Fruit fly (Drosophila melanogaster) whole organism, embryonic: ENCODE results near the gene CG46317.

Source experiments
- B-H1 ChIP-seq: fragments of 200-800 bp; sonication (Bioruptor generic); IDR thresholded peaks from 3 replicates; pipeline ENCODE4 v1.3.6; 2022; ENCODE audit warnings: missing biosample characterization, missing genetic modification characterization
- CG1024 ChIP-seq: fragments of 200-800 bp; sonication (Bioruptor generic); IDR thresholded peaks from 2 replicates; pipeline ENCODE4 v1.3.6; 2022; ENCODE audit warnings: missing biosample characterization, missing genetic modification characterization
- CG13894 ChIP-seq: fragments of 200-800 bp; sonication (Bioruptor generic); optimal IDR thresholded peaks from 3 replicates; lab custom pipeline; 2018; ENCODE audit warnings: missing biosample characterization, mild to moderate bottlenecking, missing genetic modification characterization, moderate library complexity
- CG14014 ChIP-seq: fragments of 200-800 bp; sonication (Bioruptor generic); IDR thresholded peaks from 2 replicates; pipeline ENCODE4 v1.3.6; 2022; ENCODE audit warnings: missing biosample characterization, missing genetic modification characterization
- CG14965 ChIP-seq: fragments of 200-800 bp; sonication (Bioruptor generic); optimal IDR thresholded peaks from 2 replicates; lab custom pipeline; 2016; ENCODE audit warnings: missing biosample characterization, missing genetic modification characterization, borderline replicate concordance
- CG15601 ChIP-seq: fragments of 200-800 bp; sonication (Bioruptor generic); optimal IDR thresholded peaks from 3 replicates; lab custom pipeline; 2019; ENCODE audit warnings: missing biosample characterization, mild to moderate bottlenecking, missing genetic modification characterization, moderate library complexity
- CG1647 ChIP-seq: fragments of 200-800 bp; sonication (Bioruptor generic); optimal IDR thresholded peaks from 3 replicates; lab custom pipeline; 2016; ENCODE audit warnings: missing biosample characterization, missing genetic modification characterization
- CG16779 ChIP-seq: fragments of 200-800 bp; sonication (Bioruptor generic); IDR thresholded peaks from 2 replicates; pipeline ENCODE4 v1.3.6; 2022; ENCODE audit warnings: missing biosample characterization, missing genetic modification characterization
- CG17612 ChIP-seq: fragments of 200-800 bp; sonication (Bioruptor generic); IDR thresholded peaks from 2 replicates; pipeline ENCODE4 v1.3.6; 2022; ENCODE audit warnings: missing biosample characterization, missing genetic modification characterization
- CG1792 ChIP-seq: fragments of 200-800 bp; sonication (Bioruptor generic); optimal IDR thresholded peaks from 2 replicates; lab custom pipeline; 2016; ENCODE audit warnings: missing biosample characterization, missing genetic modification characterization
- CG18619 ChIP-seq: fragments of 200-800 bp; sonication (Bioruptor generic); optimal IDR thresholded peaks from 3 replicates; lab custom pipeline; 2017; ENCODE audit warnings: missing biosample characterization, mild to moderate bottlenecking, missing genetic modification characterization
- CG2199 ChIP-seq: fragments of 200-800 bp; sonication (Bioruptor generic); IDR thresholded peaks from 3 replicates; pipeline ENCODE4 v1.3.6; 2022; ENCODE audit warnings: missing biosample characterization, missing genetic modification characterization
- CG31224 ChIP-seq: fragments of 200-800 bp; sonication (Bioruptor generic); IDR thresholded peaks from 2 replicates; pipeline ENCODE4 v1.3.6; 2022; ENCODE audit warnings: missing biosample characterization, missing genetic modification characterization
- CG33557 ChIP-seq: fragments of 200-800 bp; sonication (Bioruptor generic); optimal IDR thresholded peaks from 2 replicates; lab custom pipeline; 2019; ENCODE audit warnings: missing biosample characterization, mild to moderate bottlenecking, missing genetic modification characterization, moderate library complexity
- CG34422 ChIP-seq: fragments of 200-800 bp; sonication (Bioruptor generic); IDR thresholded peaks from 3 replicates; pipeline ENCODE4 v1.3.6; 2022; ENCODE audit warnings: missing biosample characterization, missing genetic modification characterization
- CG4820 ChIP-seq: fragments of 200-800 bp; sonication (Bioruptor generic); optimal IDR thresholded peaks from 3 replicates; lab custom pipeline; 2016; ENCODE audit warnings: missing biosample characterization, missing genetic modification characterization
- CG6813 ChIP-seq: fragments of 200-800 bp; sonication (Bioruptor generic); optimal IDR thresholded peaks from 2 replicates; lab custom pipeline; 2017; ENCODE audit warnings: missing biosample characterization, missing genetic modification characterization, mild to moderate bottlenecking, moderate library complexity, missing genetic modification reagents
- CG8281 ChIP-seq: fragments of 200-800 bp; sonication (Bioruptor generic); optimal IDR thresholded peaks from 2 replicates; lab custom pipeline; 2018; ENCODE audit warnings: missing biosample characterization, mild to moderate bottlenecking, missing genetic modification characterization, moderate library complexity
- CG8359 ChIP-seq: fragments of 200-800 bp; sonication (Bioruptor generic); optimal IDR thresholded peaks from 2 replicates; lab custom pipeline; 2017; ENCODE audit warnings: missing biosample characterization, mild to moderate bottlenecking, missing genetic modification characterization, borderline replicate concordance
- CG8388 ChIP-seq: fragments of 200-800 bp; sonication (Bioruptor generic); optimal IDR thresholded peaks from 2 replicates; lab custom pipeline; 2019; ENCODE audit warnings: missing biosample characterization, mild to moderate bottlenecking, missing genetic modification characterization, moderate library complexity
- CG9437 ChIP-seq: fragments of 200-800 bp; sonication (Bioruptor generic); optimal IDR thresholded peaks from 2 replicates; lab custom pipeline; 2018; ENCODE audit warnings: missing biosample characterization, mild to moderate bottlenecking, missing genetic modification characterization
- CG9797 ChIP-seq: fragments of 200-800 bp; sonication (Bioruptor generic); optimal IDR thresholded peaks from 3 replicates; lab custom pipeline; 2018; ENCODE audit warnings: missing biosample characterization, mild to moderate bottlenecking, missing genetic modification characterization
- CkIIα-i1 ChIP-seq: fragments of 200-800 bp; sonication (Bioruptor generic); IDR thresholded peaks from 2 replicates; pipeline ENCODE4 v1.3.6; 2022; ENCODE audit warnings: missing biosample characterization, missing genetic modification characterization
- Doc2 ChIP-seq: fragments of 200-800 bp; sonication (Bioruptor generic); IDR thresholded peaks from 2 replicates; pipeline ENCODE4 v1.3.6; 2022; ENCODE audit warnings: missing biosample characterization, missing genetic modification characterization
- E2f2 ChIP-seq: fragments of 200-800 bp; sonication (Bioruptor generic); IDR thresholded peaks from 2 replicates; pipeline ENCODE4 v1.3.6; 2022; ENCODE audit warnings: missing biosample characterization, missing genetic modification characterization
- Eip74EF ChIP-seq, 2 experiments: fragments of 200-800 bp in 1 of 2; fragments of >200 bp in 1 of 2; sonication (Bioruptor generic) in 1 of 2; optimal IDR thresholded peaks; 2 replicates each; lab custom pipeline; 2017 to 2019; ENCODE audit warnings: missing biosample characterization in 2 of 2, missing genetic modification characterization in 2 of 2, mild to moderate bottlenecking in 1 of 2, moderate library complexity in 1 of 2
- Elba2 ChIP-seq: fragments of 200-800 bp; sonication (Bioruptor generic); optimal IDR thresholded peaks from 3 replicates; lab custom pipeline; 2016; ENCODE audit warnings: missing biosample characterization, missing genetic modification characterization
- GATAe ChIP-seq: fragments of 200-800 bp; sonication (Bioruptor generic); conservative IDR thresholded peaks from 2 replicates; pipeline ENCODE4 v1.3.6; 2022; ENCODE audit warnings: missing biosample characterization, missing genetic modification characterization
- Meics ChIP-seq: fragments of 200-800 bp; sonication (Bioruptor generic); optimal IDR thresholded peaks from 2 replicates; lab custom pipeline; 2017; ENCODE audit warnings: missing biosample characterization, mild to moderate bottlenecking, missing genetic modification characterization
- Myb ChIP-seq: fragments of 200-800 bp; sonication (Bioruptor generic); optimal IDR thresholded peaks from 2 replicates; lab custom pipeline; 2016; ENCODE audit warnings: missing biosample characterization, missing genetic modification characterization
- Optix ChIP-seq: fragments of 200-800 bp; sonication (Bioruptor generic); IDR thresholded peaks from 3 replicates; pipeline ENCODE4 v1.3.6; 2022; ENCODE audit warnings: missing biosample characterization, missing genetic modification characterization
- Sox100B ChIP-seq: fragments of 200-800 bp; sonication (Bioruptor generic); optimal IDR thresholded peaks from 3 replicates; lab custom pipeline; 2018; ENCODE audit warnings: missing biosample characterization, mild to moderate bottlenecking, missing genetic modification characterization
- Usf ChIP-seq: fragments of 200-800 bp; sonication (Bioruptor generic); optimal IDR thresholded peaks from 2 replicates; lab custom pipeline; 2017; ENCODE audit warnings: missing genotype, missing biosample characterization, missing genetic modification characterization
- al ChIP-seq: fragments of 200-800 bp; sonication (Bioruptor generic); IDR thresholded peaks from 2 replicates; pipeline ENCODE4 v1.3.6; 2022; ENCODE audit warnings: missing biosample characterization, missing genetic modification characterization
- amos ChIP-seq: fragments of 200-800 bp; sonication (Bioruptor generic); IDR thresholded peaks from 2 replicates; pipeline ENCODE4 v1.3.6; 2022; ENCODE audit warnings: missing biosample characterization, missing genetic modification characterization; ENCODE audit not compliant: partially characterized antibody
- chm ChIP-seq: fragments of 200-800 bp; sonication (Bioruptor generic); IDR thresholded peaks from 2 replicates; pipeline ENCODE4 v1.3.6; 2022; ENCODE audit warnings: missing biosample characterization, missing genetic modification characterization
- croc ChIP-seq: fragments of 200-800 bp; sonication (Bioruptor generic); conservative IDR thresholded peaks from 3 replicates; pipeline ENCODE4 v1.3.6; 2022; ENCODE audit warnings: missing biosample characterization, missing genetic modification characterization
- danr ChIP-seq: fragments of 200-800 bp; sonication (Bioruptor generic); IDR thresholded peaks from 2 replicates; pipeline ENCODE4 v1.3.6; 2022; ENCODE audit warnings: missing biosample characterization, missing genetic modification characterization
- emc ChIP-seq: fragments of 200-800 bp; sonication (Bioruptor generic); optimal IDR thresholded peaks from 2 replicates; lab custom pipeline; 2016; ENCODE audit warnings: missing biosample characterization, missing genetic modification characterization
- jing ChIP-seq: fragments of 200-800 bp; sonication (Bioruptor generic); optimal IDR thresholded peaks from 2 replicates; lab custom pipeline; 2018; ENCODE audit warnings: missing biosample characterization, mild to moderate bottlenecking, missing genetic modification characterization
- lab ChIP-seq: fragments of 200-800 bp; sonication (Bioruptor generic); optimal IDR thresholded peaks from 3 replicates; lab custom pipeline; 2017; ENCODE audit warnings: missing biosample characterization, missing genetic modification characterization, mild to moderate bottlenecking, moderate library complexity, missing genetic modification reagents
- pros ChIP-seq: fragments of 200-800 bp; sonication (Bioruptor generic); optimal IDR thresholded peaks from 3 replicates; lab custom pipeline; 2019; ENCODE audit warnings: missing biosample characterization, mild to moderate bottlenecking, missing genetic modification characterization, moderate library complexity
- run ChIP-seq: fragments of 200-800 bp; sonication (Bioruptor generic); optimal IDR thresholded peaks from 3 replicates; lab custom pipeline; 2018; ENCODE audit warnings: missing biosample characterization, mild to moderate bottlenecking, missing genetic modification characterization
- sens ChIP-seq: fragments of 200-800 bp; sonication (Bioruptor generic); peaks from one replicate; lab custom pipeline; 2016; ENCODE audit warnings: missing biosample characterization, missing genetic modification characterization
- sens-2 ChIP-seq: fragments of 200-800 bp; sonication (Bioruptor generic); IDR thresholded peaks from 2 replicates; pipeline ENCODE4 v1.3.6; 2022; ENCODE audit warnings: missing biosample characterization, missing genetic modification characterization
- seq ChIP-seq: fragments of 200-800 bp; sonication (Bioruptor generic); IDR thresholded peaks from 2 replicates; pipeline ENCODE4 v1.3.6; 2022; ENCODE audit warnings: missing biosample characterization, missing genetic modification characterization
- sob ChIP-seq: fragments of 200-800 bp; sonication (Bioruptor generic); IDR thresholded peaks from 2 replicates; pipeline ENCODE4 v1.3.6; 2022; ENCODE audit warnings: missing biosample characterization, missing genetic modification characterization
- trh ChIP-seq: fragments of 200-800 bp; sonication (Bioruptor generic); optimal IDR thresholded peaks from 2 replicates; lab custom pipeline; 2016; ENCODE audit warnings: missing biosample characterization, missing genetic modification characterization
- usp ChIP-seq: fragments of >200 bp; optimal IDR thresholded peaks from 2 replicates; lab custom pipeline; 2017; ENCODE audit warnings: missing biosample characterization, missing genetic modification characterization
- wdn ChIP-seq: fragments of 200-800 bp; sonication (Bioruptor generic); IDR thresholded peaks from 2 replicates; pipeline ENCODE4 v1.3.6; 2022; ENCODE audit warnings: missing biosample characterization, missing genetic modification characterization
- wor ChIP-seq: fragments of 200-800 bp; sonication (Bioruptor generic); IDR thresholded peaks from 2 replicates; pipeline ENCODE4 v1.3.6; 2022; ENCODE audit warnings: missing biosample characterization, missing genetic modification characterization

The CG46317 gene

dm6 chrX:14213509-14214154 lies 47.4 kb upstream of the CG46317 start (continued):
- peak; percentile 25 for TF ChIP-seq Myb (GFP tag; lab: Kevin White, UChicago)
- TF ChIP-seq emc (GFP tag; lab: Kevin White, UChicago) = no peak
- no peak for TF ChIP-seq CG2199 (GFP tag; lab: Robert Waterston, UW)
- TF ChIP-seq CG8359 (GFP tag; lab: Kevin White, UChicago) = no peak
- TF ChIP-seq CG33557 (GFP tag; lab: Kevin White, UChicago) = no peak
- no peak for TF ChIP-seq pros (GFP tag; lab: Kevin White, UChicago)
- TF ChIP-seq sob = no peak
- TF ChIP-seq CG8281 (tag; lab: Kevin White, UChicago) = no peak
- no peak for TF ChIP-seq run
- no peak for TF ChIP-seq CG31224
- peak; percentile 28 for TF ChIP-seq CG8388 (GFP tag; lab: Kevin White, UChicago)
- TF ChIP-seq jing (GFP tag; lab: Kevin White, UChicago) = no peak
- no peak for TF ChIP-seq al (GFP tag; lab: Robert Waterston, UW)
- TF ChIP-seq CG14965 (GFP tag; lab: Kevin White, UChicago) = no peak
- no peak for TF ChIP-seq wdn (GFP tag; lab: Robert Waterston, UW)
- TF ChIP-seq CG15601 (tag; lab: Kevin White, UChicago) = peak; percentile 45
- no peak for TF ChIP-seq trh (GFP tag; lab: Kevin White, UChicago)
- no peak for TF ChIP-seq amos
- no peak for TF ChIP-seq CG1792 (GFP tag; lab: Kevin White, UChicago)
- no peak for TF ChIP-seq CG17612
- TF ChIP-seq GATAe (GFP tag; lab: Robert Waterston, UW) = no peak
- peak; percentile 35 for TF ChIP-seq CG9437
- no peak for TF ChIP-seq sens-2 (GFP tag; lab: Robert Waterston, UW)
- no peak for TF ChIP-seq usp (GFP tag; lab: Kevin White, UChicago)
- TF ChIP-seq Eip74EF (GFP tag; optimal IDR thresholded peaks at IDR 0.05; lab: Kevin White, UChicago) = peak in 1 of 2 experiments; percentile 27
- no peak for TF ChIP-seq CG6813 (GFP tag; lab: Kevin White, UChicago)
- TF ChIP-seq danr (GFP tag; lab: Robert Waterston, UW) = no peak
- no peak for TF ChIP-seq CG1024 (GFP tag; lab: Robert Waterston, UW)
- no peak for TF ChIP-seq Elba2
- no peak for TF ChIP-seq chm (GFP tag; lab: Robert Waterston, UW)
- TF ChIP-seq CG18619 (GFP tag; lab: Kevin White, UChicago) = peak; percentile 23
- no peak for TF ChIP-seq CkIIα-i1 (GFP tag; lab: Robert Waterston, UW)
- peak; percentile 49 for TF ChIP-seq CG13894 (tag; lab: Kevin White, UChicago)
- TF ChIP-seq CG34422 = no peak
- peak; percentile 45; the same call in 1 of the 2 replicates for TF ChIP-seq seq (GFP tag; lab: Robert Waterston, UW)
- TF ChIP-seq CG1647 (GFP tag; lab: Kevin White, UChicago) = peak; percentile 3
- TF ChIP-seq CG16779 (GFP tag; lab: Robert Waterston, UW) = no peak
- TF ChIP-seq Meics (GFP tag; lab: Kevin White, UChicago) = peak; percentile 34
- TF ChIP-seq sens = peak; percentile 79
- peak; percentile 36 for TF ChIP-seq Sox100B (GFP tag; lab: Kevin White, UChicago)
- TF ChIP-seq wor (GFP tag; lab: Robert Waterston, UW) = no peak
- TF ChIP-seq E2f2 = peak; percentile 29; the same call in 1 of the 2 replicates
- 0 out of 2 replicates have a peak, but pooled peaks have one; percentile 37 for TF ChIP-seq CG14014 (GFP tag; lab: Robert Waterston, UW)
- TF ChIP-seq croc (GFP tag; lab: Robert Waterston, UW) = no peak
- TF ChIP-seq B-H1 (GFP tag; lab: Robert Waterston, UW) = 0 out of 3 replicates have a peak, but pooled peaks have one; percentile 33
- no peak for TF ChIP-seq CG9797 (GFP tag; lab: Kevin White, UChicago)
- TF ChIP-seq Optix (GFP tag; lab: Robert Waterston, UW) = peak; percentile 36; the same call in 1 of the 3 replicates
- no peak for TF ChIP-seq Usf (GFP tag; lab: Kevin White, UChicago)
- peak; percentile 3 for TF ChIP-seq CG4820 (GFP tag; lab: Kevin White, UChicago)
- TF ChIP-seq lab (GFP tag; lab: Kevin White, UChicago) = peak; percentile 12
- no peak for TF ChIP-seq Doc2 (GFP tag; lab: Robert Waterston, UW)
